Worm (Caenorhabditis elegans) whole organism, L2 larva: ENCODE measurements around the gene cdk-12.
A peak's percentile ranks its signal among the peaks of the same experiment; 100 is the strongest.

Source experiments
- C34F6.9 ChIP-seq: fragments of 150-350 bp; optimal IDR thresholded peaks from 2 replicates; lab custom pipeline; 2014; ENCODE audit warnings: missing biosample characterization, missing genetic modification characterization
- F13H6.1 ChIP-seq: sonication (generic microtip); optimal IDR thresholded peaks from 2 replicates; lab custom pipeline; 2016; ENCODE audit warnings: missing genetic modification characterization, missing compliant biosample characterization
- ZK546.5 ChIP-seq: sonication (generic microtip); optimal IDR thresholded peaks from 2 replicates; lab custom pipeline; 2017; ENCODE audit warnings: missing biosample characterization, missing genetic modification characterization
- alr-1 ChIP-seq: fragments of 150-350 bp; optimal IDR thresholded peaks from 2 replicates; lab custom pipeline; 2014; ENCODE audit warnings: missing biosample characterization, missing genetic modification characterization
- aly-2 ChIP-seq: fragments of 150-350 bp; optimal IDR thresholded peaks from 2 replicates; lab custom pipeline; 2014; ENCODE audit warnings: missing biosample characterization, missing genetic modification characterization
- blmp-1 ChIP-seq: sonication (generic microtip); optimal IDR thresholded peaks from 2 replicates; lab custom pipeline; 2017; ENCODE audit warnings: missing genetic modification characterization, mild to moderate bottlenecking, missing compliant biosample characterization, antibody characterized with exemption, moderate library complexity; ENCODE audit not compliant: insufficient read depth
- ceh-16 ChIP-seq: fragments of 150-350 bp; optimal IDR thresholded peaks from 2 replicates; lab custom pipeline; 2014; ENCODE audit warnings: missing biosample characterization, missing genetic modification characterization
- ceh-82 ChIP-seq: fragments of 150-350 bp; optimal IDR thresholded peaks from 2 replicates; lab custom pipeline; 2014; ENCODE audit warnings: missing biosample characterization, missing genetic modification characterization
- crh-2 ChIP-seq: sonication (generic microtip); optimal IDR thresholded peaks from 2 replicates; lab custom pipeline; 2017; ENCODE audit warnings: missing biosample characterization, missing genetic modification characterization
- dmd-4 ChIP-seq: sonication (generic microtip); optimal IDR thresholded peaks from 2 replicates; lab custom pipeline; 2017; ENCODE audit warnings: missing biosample characterization, missing genetic modification characterization
- egl-27 ChIP-seq: sonication (generic microtip); optimal IDR thresholded peaks from 3 replicates; lab custom pipeline; 2017; ENCODE audit warnings: missing biosample characterization, missing genetic modification reagents, missing genetic modification characterization
- elt-1 ChIP-seq: fragments of 150-350 bp; optimal IDR thresholded peaks from 2 replicates; lab custom pipeline; 2014; ENCODE audit warnings: missing biosample characterization, missing genetic modification characterization
- elt-3 ChIP-seq: sonication (generic microtip); optimal IDR thresholded peaks from 2 replicates; lab custom pipeline; 2017; ENCODE audit warnings: missing biosample characterization, missing genetic modification characterization
- fos-1 ChIP-seq: fragments of 150-350 bp; optimal IDR thresholded peaks from 2 replicates; lab custom pipeline; 2014; ENCODE audit warnings: missing biosample characterization, missing genetic modification characterization
- gmeb-1 ChIP-seq: fragments of 150-350 bp; optimal IDR thresholded peaks from 2 replicates; lab custom pipeline; 2014; ENCODE audit warnings: missing biosample characterization, missing genetic modification characterization
- lin-13 ChIP-seq: fragments of 150-350 bp; optimal IDR thresholded peaks from 2 replicates; lab custom pipeline; 2014; ENCODE audit warnings: missing biosample characterization, missing genetic modification reagents, missing genetic modification characterization
- lin-39 ChIP-seq: fragments of 150-350 bp; optimal IDR thresholded peaks from 2 replicates; lab custom pipeline; 2014; ENCODE audit warnings: missing biosample characterization, missing genetic modification reagents, missing genetic modification characterization
- mdl-1 ChIP-seq, 2 experiments: fragments of 150-350 bp in 1 of 2; sonication (generic microtip) in 1 of 2; optimal IDR thresholded peaks; 2 replicates each; lab custom pipeline; 2017; ENCODE audit warnings: missing biosample characterization in 2 of 2, missing genetic modification characterization in 2 of 2
- nhr-10 ChIP-seq: sonication (generic microtip); optimal IDR thresholded peaks from 2 replicates; lab custom pipeline; 2017; ENCODE audit warnings: missing biosample characterization, missing genetic modification characterization
- nhr-129 ChIP-seq: fragments of 150-350 bp; optimal IDR thresholded peaks from 2 replicates; lab custom pipeline; 2014; ENCODE audit warnings: missing biosample characterization, missing genetic modification characterization
- nhr-21 ChIP-seq: fragments of 150-350 bp; optimal IDR thresholded peaks from 2 replicates; lab custom pipeline; 2014; ENCODE audit warnings: missing biosample characterization, missing genetic modification characterization
- nhr-23 ChIP-seq: fragments of 150-350 bp; optimal IDR thresholded peaks from 2 replicates; lab custom pipeline; 2014; ENCODE audit warnings: missing biosample characterization, missing genetic modification reagents, missing genetic modification characterization
- nhr-237 ChIP-seq: fragments of 150-350 bp; optimal IDR thresholded peaks from 2 replicates; lab custom pipeline; 2014; ENCODE audit warnings: missing biosample characterization, missing genetic modification characterization
- nhr-25 ChIP-seq: fragments of 150-350 bp; sonication (generic microtip); optimal IDR thresholded peaks from 3 replicates; lab custom pipeline; 2014; ENCODE audit warnings: missing biosample characterization, missing genetic modification characterization
- nhr-6 ChIP-seq: fragments of 150-350 bp; optimal IDR thresholded peaks from 2 replicates; lab custom pipeline; 2014; ENCODE audit warnings: missing biosample characterization, missing genetic modification characterization
- nhr-77 ChIP-seq: fragments of 150-350 bp; optimal IDR thresholded peaks from 2 replicates; lab custom pipeline; 2014; ENCODE audit warnings: missing biosample characterization, missing genetic modification characterization
- skn-1 ChIP-seq: sonication (generic microtip); optimal IDR thresholded peaks from 2 replicates; lab custom pipeline; 2017; ENCODE audit warnings: missing biosample characterization, missing genetic modification characterization
- sma-3 ChIP-seq: sonication (generic microtip); optimal IDR thresholded peaks from 2 replicates; lab custom pipeline; 2016; ENCODE audit warnings: missing genetic modification reagents, missing genetic modification characterization, missing compliant biosample characterization
- sma-9 ChIP-seq, 2 experiments: fragments of 150-350 bp in 1 of 2; sonication (generic microtip) in 1 of 2; optimal IDR thresholded peaks; 2 replicates each; lab custom pipeline; 2014 to 2016; ENCODE audit warnings: missing genetic modification characterization in 2 of 2, mild to moderate bottlenecking in 1 of 2, missing biosample characterization in 1 of 2, missing compliant biosample characterization in 1 of 2, missing genetic modification reagents in 1 of 2, moderate library complexity in 1 of 2
- ztf-1 ChIP-seq: fragments of 200-800 bp; sonication (Bioruptor generic); conservative IDR thresholded peaks from 2 replicates; pipeline ENCODE4 v1.3.6; 2022; ENCODE audit warnings: missing genetic modification characterization, missing compliant biosample characterization
- ztf-11 ChIP-seq: sonication (generic microtip); optimal IDR thresholded peaks from 2 replicates; lab custom pipeline; 2017; ENCODE audit warnings: missing biosample characterization, missing genetic modification characterization
- ztf-4 ChIP-seq: fragments of 150-350 bp; optimal IDR thresholded peaks from 2 replicates; lab custom pipeline; 2014; ENCODE audit warnings: missing biosample characterization, missing genetic modification characterization

Gene cdk-12

ce11 chrIII:4293108-4293507, 39.7 kb upstream of the cdk-12 start, which contains the start of gene R10E4.6:
Gene R10E4.6, plus strand, starts transcription at chrIII:4293408.
- TF ChIP-seq nhr-6 (tag; lab: Kevin White, UChicago) (no peak), alr-1 (tag; lab: Kevin White, UChicago) (no peak), elt-1 (tag; lab: Kevin White, UChicago) (no peak), nhr-10 (no peak)

DNA sequence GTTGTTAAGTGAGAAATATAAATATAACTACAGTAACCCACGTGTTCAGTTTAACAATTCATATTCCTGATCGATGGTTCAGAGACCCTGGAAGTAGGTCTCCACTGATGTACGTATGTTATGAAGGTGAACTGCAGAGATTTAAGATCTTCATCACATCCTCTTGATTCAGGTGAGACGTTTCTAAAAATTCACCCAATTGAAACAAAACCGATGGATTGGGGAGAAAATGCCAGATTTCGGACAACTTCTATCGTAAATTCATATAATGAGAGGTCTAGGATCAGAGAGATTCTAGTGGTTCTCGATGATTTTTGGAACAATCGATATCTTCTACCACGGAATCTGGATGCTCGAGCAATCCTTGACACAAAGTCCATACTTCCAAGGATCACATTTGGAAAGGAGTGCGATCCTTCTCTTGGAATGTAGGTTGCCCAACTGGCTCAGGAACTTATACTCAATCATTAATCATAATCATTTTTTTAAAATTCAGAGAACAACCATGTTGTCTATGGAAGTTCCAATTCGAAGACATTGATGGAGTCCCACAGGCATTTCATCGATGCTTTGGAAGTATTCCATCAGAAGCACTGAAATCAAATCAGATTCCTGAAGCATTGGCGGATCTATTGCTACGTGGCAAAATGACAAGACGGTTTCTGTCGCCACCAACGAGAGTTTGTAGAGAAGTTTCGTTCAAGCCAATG, 38.5 kb upstream of the cdk-12 start, which contains the start of the genes nth-1 and R10E4.7:
Gene nth-1, minus strand, starts transcription at position 101 of the 710 bp plus-strand sequence.
Gene R10E4.7, plus strand, starts transcription at position 660 of the 710 bp plus-strand sequence.
- no peak for TF ChIP-seq sma-9 (GFP tag; optimal IDR thresholded peaks at IDR 0.05; lab: Kevin White, UChicago)
- TF ChIP-seq sma-9 (tag; optimal IDR thresholded peaks at IDR 0.05; lab: Kevin White, UChicago) = no peak
- no peak for TF ChIP-seq egl-27
- TF ChIP-seq skn-1 (tag; lab: Kevin White, UChicago) = no peak
- TF ChIP-seq nhr-237 (tag; lab: Kevin White, UChicago) = no peak
- no peak for TF ChIP-seq nhr-10
- TF ChIP-seq ceh-16 (tag; lab: Kevin White, UChicago) = no peak
- no peak for TF ChIP-seq nhr-129
- no peak for TF ChIP-seq ztf-1 (GFP tag; lab: Robert Waterston, UW)
- no peak for TF ChIP-seq F13H6.1 (tag; lab: Kevin White, UChicago)

- no peak for TF ChIP-seq C34F6.9 (tag; lab: Kevin White, UChicago)
- no peak for TF ChIP-seq nhr-21 (tag; lab: Kevin White, UChicago)
- no peak for TF ChIP-seq nhr-6 (tag; lab: Kevin White, UChicago)
- TF ChIP-seq blmp-1 (tag; lab: Kevin White, UChicago) = no peak
- TF ChIP-seq nhr-77 (tag; lab: Kevin White, UChicago) = no peak
- TF ChIP-seq elt-3 (tag; lab: Kevin White, UChicago) = no peak
- TF ChIP-seq fos-1 (tag; lab: Kevin White, UChicago) = no peak
- no peak for TF ChIP-seq aly-2 (tag; lab: Kevin White, UChicago)
- TF ChIP-seq ztf-4 (tag; lab: Kevin White, UChicago) = no peak
- no peak for TF ChIP-seq ceh-16 (tag; lab: Kevin White, UChicago)
- TF ChIP-seq ztf-11 (tag; lab: Kevin White, UChicago) = no peak
Measured at ce11 chrIII:4300989-4301498, 31.7 kb upstream of the cdk-12 start, which contains the start of gene R10E4.11. Gene R10E4.11, minus strand, starts transcription at chrIII:4301039.

DNA sequence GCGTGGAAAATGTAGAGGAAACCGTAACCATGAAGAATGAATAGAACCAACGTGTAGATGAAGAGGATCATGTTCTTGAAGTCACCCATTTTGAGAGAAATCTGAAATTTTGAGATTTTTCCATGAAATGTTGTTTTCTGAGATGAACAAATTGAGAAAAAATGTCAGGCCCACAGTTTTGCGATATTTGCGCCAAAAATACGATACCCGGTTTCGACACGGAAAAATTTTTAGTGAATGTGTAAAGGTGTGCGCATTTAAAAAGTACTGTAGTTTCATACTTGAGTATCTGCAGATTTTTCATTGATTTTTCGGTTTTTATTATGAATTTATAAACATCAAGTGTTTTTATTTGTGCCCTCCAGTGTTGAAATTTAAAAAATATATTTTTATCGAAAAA, 30.5 kb upstream of the cdk-12 start, which contains the start of gene R10E4.9:
Gene R10E4.9, minus strand, starts transcription at position 101 of the 400 bp plus-strand sequence.
- TF ChIP-seq lin-13 (GFP tag; lab: Kevin White, UChicago) (no peak), lin-39 (tag; lab: Kevin White, UChicago) (no peak), nhr-25 (tag; lab: Kevin White, UChicago) (no peak), nhr-23 (tag; lab: Kevin White, UChicago) (no peak), ZK546.5 (tag; lab: Kevin White, UChicago) (no peak), blmp-1 (tag; lab: Kevin White, UChicago) (no peak), nhr-129 (no peak), dmd-4 (tag; lab: Kevin White, UChicago) (no peak), nhr-237 (tag; lab: Kevin White, UChicago) (no peak), sma-3 (GFP tag; lab: Kevin White, UChicago) (no peak), sma-9 (GFP tag; optimal IDR thresholded peaks at IDR 0.05; lab: Kevin White, UChicago) (no peak), sma-9 (tag; optimal IDR thresholded peaks at IDR 0.05; lab: Kevin White, UChicago) (no peak), aly-2 (tag; lab: Kevin White, UChicago) (no peak), mdl-1 (tag; optimal IDR thresholded peaks at IDR 0.05; lab: Kevin White, UChicago) (no peak), C34F6.9 (tag; lab: Kevin White, UChicago) (no peak), ceh-16 (tag; lab: Kevin White, UChicago) (no peak), crh-2 (tag; lab: Kevin White, UChicago) (no peak), ceh-82 (tag; lab: Kevin White, UChicago) (no peak)

ce11 chrIII:4302780-4303179, 30.0 kb upstream of the cdk-12 start:
- TF ChIP-seq nhr-25 (tag; lab: Kevin White, UChicago) (peak; percentile 21), gmeb-1 (tag; lab: Kevin White, UChicago) (no peak)
